Fruit fly (Drosophila melanogaster): ENCODE data around the gene CG33272.

The CG33272 gene

dm6 chr3L:11480304-11480703 lies 30.1 kb downstream of the CG33272 start:
- TF ChIP-seq Myc (optimal IDR thresholded peaks at IDR 0.05) (no peak), Vsx2 (GFP tag; optimal IDR thresholded peaks at IDR 0.05; ENCODE audit: partially characterized antibody) (no peak), brk (GFP tag; optimal IDR thresholded peaks at IDR 0.05) (no peak), GATAd (GFP tag; optimal IDR thresholded peaks at IDR 0.05) (no peak), dsf (GFP tag; optimal IDR thresholded peaks at IDR 0.05; ENCODE audit: borderline replicate concordance) (no peak), Hr78 (GFP tag; optimal IDR thresholded peaks at IDR 0.05) (no peak), usp (GFP tag; optimal IDR thresholded peaks at IDR 0.05) (no peak), Dfd (GFP tag; optimal IDR thresholded peaks at IDR 0.05) (no peak), pan (optimal IDR thresholded peaks at IDR 0.05) (no peak)

dm6 chr3L:11474658-11475057 lies 35.7 kb downstream of the CG33272 start, which contains the start of gene Vha16-2:
Gene Vha16-2, plus strand, starts transcription at chr3L:11474958.
- TF ChIP-seq Hr83 (GFP tag; optimal IDR thresholded peaks at IDR 0.05; ENCODE audit: poor library complexity, severe bottlenecking) = no peak
- TF ChIP-seq jim (GFP tag; optimal IDR thresholded peaks at IDR 0.05) = no peak
- TF ChIP-seq Dfd (GFP tag; optimal IDR thresholded peaks at IDR 0.05) = no peak
- TF ChIP-seq dsf (GFP tag; optimal IDR thresholded peaks at IDR 0.05; ENCODE audit: borderline replicate concordance) = no peak
- TF ChIP-seq foxo (GFP tag; optimal IDR thresholded peaks at IDR 0.05) = no peak

dm6 chr3L:11472991-11473390 lies 37.4 kb downstream of the CG33272 start, which contains the start of gene Vha16-3:
Gene Vha16-3, plus strand, starts transcription at chr3L:11473291.
- TF ChIP-seq Sp1 (GFP tag; optimal IDR thresholded peaks at IDR 0.05) (no peak), Vsx2 (GFP tag; optimal IDR thresholded peaks at IDR 0.05; ENCODE audit: partially characterized antibody) (no peak), woc (GFP tag; optimal IDR thresholded peaks at IDR 0.05) (no peak), jim (GFP tag; optimal IDR thresholded peaks at IDR 0.05) (no peak), OdsH (GFP tag; optimal IDR thresholded peaks at IDR 0.05) (no peak), HLH106 (tag; optimal IDR thresholded peaks at IDR 0.05) (no peak), br (GFP tag; optimal IDR thresholded peaks at IDR 0.05) (no peak), Hr78 (GFP tag; optimal IDR thresholded peaks at IDR 0.05) (no peak), Myc (optimal IDR thresholded peaks at IDR 0.05) (no peak), Abd-B (GFP tag; optimal IDR thresholded peaks at IDR 0.05) (no peak), pan (optimal IDR thresholded peaks at IDR 0.05) (no peak), CG32264 (GFP tag; optimal IDR thresholded peaks at IDR 0.05) (no peak), h (GFP tag; optimal IDR thresholded peaks at IDR 0.05) (no peak), usp (GFP tag; optimal IDR thresholded peaks at IDR 0.05) (no peak), brk (GFP tag; optimal IDR thresholded peaks at IDR 0.05) (no peak), fru (GFP tag; optimal IDR thresholded peaks at IDR 0.05) (no peak), dmrt93B (GFP tag; optimal IDR thresholded peaks at IDR 0.05) (no peak), sv (GFP tag; optimal IDR thresholded peaks at IDR 0.05) (no peak), Mio (GFP tag; optimal IDR thresholded peaks at IDR 0.05) (no peak), Dfd (GFP tag; optimal IDR thresholded peaks at IDR 0.05) (no peak)

dm6 chr3L:11472388-11472787 lies 38.0 kb downstream of the CG33272 start:
- no peak for TF ChIP-seq HLH106 (tag; optimal IDR thresholded peaks at IDR 0.05)
- no peak for TF ChIP-seq Hr78 (GFP tag; optimal IDR thresholded peaks at IDR 0.05)
- no peak for TF ChIP-seq Hnf4 (GFP tag; optimal IDR thresholded peaks at IDR 0.05)
- no peak for TF ChIP-seq GATAd (GFP tag; optimal IDR thresholded peaks at IDR 0.05)
- no peak for TF ChIP-seq CrebA (GFP tag; optimal IDR thresholded peaks at IDR 0.05; ENCODE audit: borderline replicate concordance)
- TF ChIP-seq Hr83 (GFP tag; optimal IDR thresholded peaks at IDR 0.05; ENCODE audit: poor library complexity, severe bottlenecking) = no peak
- TF ChIP-seq h (GFP tag; optimal IDR thresholded peaks at IDR 0.05) = no peak

- TF ChIP-seq psq (GFP tag; optimal IDR thresholded peaks at IDR 0.05) (peak; percentile 46), lola (GFP tag; optimal IDR thresholded peaks at IDR 0.05) (no peak), sv (GFP tag; optimal IDR thresholded peaks at IDR 0.05) (no peak), foxo (GFP tag; optimal IDR thresholded peaks at IDR 0.05) (peak in 1 of 2 experiments; percentile 43), Sp1 (GFP tag; optimal IDR thresholded peaks at IDR 0.05) (peak; percentile 55), dmrt93B (GFP tag; optimal IDR thresholded peaks at IDR 0.05) (peak; percentile 25), Vsx2 (GFP tag; optimal IDR thresholded peaks at IDR 0.05; ENCODE audit: partially characterized antibody) (no peak), HLH106 (tag; optimal IDR thresholded peaks at IDR 0.05) (peak; percentile 63), Mio (GFP tag; optimal IDR thresholded peaks at IDR 0.05) (no peak), fru (GFP tag; optimal IDR thresholded peaks at IDR 0.05) (peak; percentile 7), GATAd (GFP tag; optimal IDR thresholded peaks at IDR 0.05) (no peak), OdsH (GFP tag; optimal IDR thresholded peaks at IDR 0.05) (peak; percentile 24)
Observed at dm6 chr3L:11466985-11467384, 43.4 kb downstream of the CG33272 start.

- TF ChIP-seq N (GFP tag; optimal IDR thresholded peaks at IDR 0.05) = no peak
- no peak for TF ChIP-seq woc (GFP tag; optimal IDR thresholded peaks at IDR 0.05)
- no peak for TF ChIP-seq CG32264 (GFP tag; optimal IDR thresholded peaks at IDR 0.05)
- no peak for TF ChIP-seq ey (GFP tag; optimal IDR thresholded peaks at IDR 0.05)
Observed at dm6 chr3L:11465371-11465914, 44.9 kb downstream of the CG33272 start, which contains the start of gene Fum3. Gene Fum3, minus strand, starts transcription at chr3L:11465864.

Measured in whole organism, wandering third instar larva.